Fruit fly (Drosophila melanogaster): Measurements from ENCODE around the gene CG43844.
A peak's percentile ranks its signal among the peaks of the same experiment; 100 is the strongest.

Gene CG43844

dm6 chr3R:21848987-21849442 is 40.3 kb upstream of the CG43844 start (continued):
- peak; percentile 69 for TF ChIP-seq CG1529 (GFP tag; optimal IDR thresholded peaks at IDR 0.05)
- peak; percentile 77 for TF ChIP-seq CG10267 (tag; optimal IDR thresholded peaks at IDR 0.05)
- TF ChIP-seq HLH3B (GFP tag; IDR thresholded peaks at IDR 0.05) = peak; percentile 52; the same call in 1 of the 2 replicates
- no peak for TF ChIP-seq Optix (GFP tag; IDR thresholded peaks at IDR 0.05)
- peak; percentile 0 for TF ChIP-seq CG10431 (GFP tag; optimal IDR thresholded peaks at IDR 0.05)
- peak; percentile 60 to 88 for TF ChIP-seq bsh (GFP tag; optimal IDR thresholded peaks at IDR 0.05)
- peak; percentile 59; the same call in 2 of the 3 replicates for TF ChIP-seq tgo (GFP tag; IDR thresholded peaks at IDR 0.05)
- TF ChIP-seq CG34422 (GFP tag; IDR thresholded peaks at IDR 0.05) = peak; percentile 44; the same call in 2 of the 3 replicates
- peak; percentile 84 for TF ChIP-seq phol (tag; optimal IDR thresholded peaks at IDR 0.05)
- peak; percentile 73 for TF ChIP-seq CG12391 (tag; optimal IDR thresholded peaks at IDR 0.05)
- peak; percentile 14 for TF ChIP-seq Sry-β (GFP tag; optimal IDR thresholded peaks at IDR 0.05)
- TF ChIP-seq cad (GFP tag; optimal IDR thresholded peaks at IDR 0.05) = no peak
- no peak for TF ChIP-seq CG6765 (GFP tag; optimal IDR thresholded peaks at IDR 0.05)
- no peak for TF ChIP-seq pita (GFP tag; optimal IDR thresholded peaks at IDR 0.05)
- TF ChIP-seq CG7357 (GFP tag; IDR thresholded peaks at IDR 0.05) = 0 out of 3 replicates have a peak, but pooled peaks have one; percentile 31
- TF ChIP-seq CG2116 (GFP tag; optimal IDR thresholded peaks at IDR 0.05) = peak; percentile 20
- TF ChIP-seq CG5953 (GFP tag; IDR thresholded peaks at IDR 0.05) = no peak
- no peak for TF ChIP-seq Dfd (GFP tag; optimal IDR thresholded peaks at IDR 0.05)
- TF ChIP-seq ken (GFP tag; IDR thresholded peaks at IDR 0.05) = no peak
- no peak for TF ChIP-seq CG7987 (GFP tag; optimal IDR thresholded peaks at IDR 0.05)
- TF ChIP-seq CG12236 (GFP tag; optimal IDR thresholded peaks at IDR 0.05) = peak; percentile 19
- TF ChIP-seq C15 (GFP tag; IDR thresholded peaks at IDR 0.05) = no peak
- peak; percentile 33 for TF ChIP-seq Sry-δ (GFP tag; optimal IDR thresholded peaks at IDR 0.05)
- peak; percentile 63 for TF ChIP-seq pum (GFP tag; optimal IDR thresholded peaks at IDR 0.05)
- TF ChIP-seq CG7839 (tag; optimal IDR thresholded peaks at IDR 0.05) = peak; percentile 86
- TF ChIP-seq Atf6 (GFP tag; IDR thresholded peaks at IDR 0.05) = no peak
- TF ChIP-seq Oli (tag; optimal IDR thresholded peaks at IDR 0.05) = peak; percentile 78
- peak; percentile 27 for TF ChIP-seq CG4328 (GFP tag; optimal IDR thresholded peaks at IDR 0.05)
- no peak for TF ChIP-seq grn (GFP tag; optimal IDR thresholded peaks at IDR 0.05)
- TF ChIP-seq CG10321 (GFP tag; IDR thresholded peaks at IDR 0.05) = no peak
- peak; percentile 11 for TF ChIP-seq CG1603 (tag; optimal IDR thresholded peaks at IDR 0.05)
- peak; percentile 82 for TF ChIP-seq zen (tag; optimal IDR thresholded peaks at IDR 0.05)
- no peak for TF ChIP-seq CG11560 (tag; IDR thresholded peaks at IDR 0.05)
- peak; percentile 74 for TF ChIP-seq tin (GFP tag; optimal IDR thresholded peaks at IDR 0.05)
- TF ChIP-seq Hr39 (optimal IDR thresholded peaks at IDR 0.05) = no peak
- TF ChIP-seq E2f2 (GFP tag; IDR thresholded peaks at IDR 0.05) = no peak
- TF ChIP-seq unpg (GFP tag; optimal IDR thresholded peaks at IDR 0.05) = peak; percentile 72
- no peak for TF ChIP-seq trh (GFP tag; optimal IDR thresholded peaks at IDR 0.05)
- no peak for TF ChIP-seq ERR (GFP tag; optimal IDR thresholded peaks at IDR 0.05)
- no peak for TF ChIP-seq CG13894 (tag; optimal IDR thresholded peaks at IDR 0.05)
- TF ChIP-seq bcd (GFP tag; optimal IDR thresholded peaks at IDR 0.05) = peak; percentile 71
- TF ChIP-seq tio (GFP tag; optimal IDR thresholded peaks at IDR 0.05) = peak; percentile 80
- TF ChIP-seq Dll (GFP tag; IDR thresholded peaks at IDR 0.05; ENCODE audit: partially characterized antibody) = no peak
- TF ChIP-seq crp (GFP tag; optimal IDR thresholded peaks at IDR 0.05) = peak in 1 of 2 experiments; percentile 23
- no peak for TF ChIP-seq Dip2 (GFP tag; IDR thresholded peaks at IDR 0.05)
- TF ChIP-seq CG16779 (GFP tag; IDR thresholded peaks at IDR 0.05) = no peak
- TF ChIP-seq MTF-1 (GFP tag; optimal IDR thresholded peaks at IDR 0.05; ENCODE audit: borderline replicate concordance) = peak; percentile 58
- TF ChIP-seq luna (GFP tag; optimal IDR thresholded peaks at IDR 0.05) = no peak
- peak; percentile 50 for TF ChIP-seq lmd (GFP tag; IDR thresholded peaks at IDR 0.05)
- peak; percentile 63 for TF ChIP-seq dysf (GFP tag; IDR thresholded peaks at IDR 0.05)
- TF ChIP-seq CG10654 (GFP tag; optimal IDR thresholded peaks at IDR 0.05) = peak; percentile 29

Measured in whole organism, embryonic.